Worm (Caenorhabditis elegans) whole organism, L2 larva: Measurements from ENCODE around the gene F32D8.7.

Source experiments
- C34F6.9 ChIP-seq: fragments of 150-350 bp; optimal IDR thresholded peaks from 2 replicates; lab custom pipeline; 2014; ENCODE audit warnings: missing biosample characterization, missing genetic modification characterization
- F13H6.1 ChIP-seq: sonication (generic microtip); optimal IDR thresholded peaks from 2 replicates; lab custom pipeline; 2016; ENCODE audit warnings: missing genetic modification characterization, missing compliant biosample characterization
- R02D3.7 ChIP-seq: fragments of 150-350 bp; optimal IDR thresholded peaks from 2 replicates; lab custom pipeline; 2014; ENCODE audit warnings: missing biosample characterization, missing genetic modification characterization
- Y55F3AM.14 ChIP-seq: fragments of 200-800 bp; sonication (Bioruptor generic); optimal IDR thresholded peaks from 2 replicates; lab custom pipeline; 2018; ENCODE audit warnings: mild to moderate bottlenecking, missing genetic modification characterization, missing compliant biosample characterization
- ZK546.5 ChIP-seq: sonication (generic microtip); optimal IDR thresholded peaks from 2 replicates; lab custom pipeline; 2017; ENCODE audit warnings: missing biosample characterization, missing genetic modification characterization
- alr-1 ChIP-seq: fragments of 150-350 bp; optimal IDR thresholded peaks from 2 replicates; lab custom pipeline; 2014; ENCODE audit warnings: missing biosample characterization, missing genetic modification characterization
- aly-2 ChIP-seq: fragments of 150-350 bp; optimal IDR thresholded peaks from 2 replicates; lab custom pipeline; 2014; ENCODE audit warnings: missing biosample characterization, missing genetic modification characterization
- ama-1 ChIP-seq: fragments of 150-350 bp; optimal IDR thresholded peaks from 2 replicates; lab custom pipeline; 2018; ENCODE audit warnings: inconsistent platforms
- blmp-1 ChIP-seq: sonication (generic microtip); optimal IDR thresholded peaks from 2 replicates; lab custom pipeline; 2017; ENCODE audit warnings: missing genetic modification characterization, mild to moderate bottlenecking, missing compliant biosample characterization, antibody characterized with exemption, moderate library complexity; ENCODE audit not compliant: insufficient read depth
- ceh-16 ChIP-seq: fragments of 150-350 bp; optimal IDR thresholded peaks from 2 replicates; lab custom pipeline; 2014; ENCODE audit warnings: missing biosample characterization, missing genetic modification characterization
- ceh-82 ChIP-seq: fragments of 150-350 bp; optimal IDR thresholded peaks from 2 replicates; lab custom pipeline; 2014; ENCODE audit warnings: missing biosample characterization, missing genetic modification characterization
- crh-2 ChIP-seq: sonication (generic microtip); optimal IDR thresholded peaks from 2 replicates; lab custom pipeline; 2017; ENCODE audit warnings: missing biosample characterization, missing genetic modification characterization
- dmd-4 ChIP-seq: sonication (generic microtip); optimal IDR thresholded peaks from 2 replicates; lab custom pipeline; 2017; ENCODE audit warnings: missing biosample characterization, missing genetic modification characterization
- egl-27 ChIP-seq: sonication (generic microtip); optimal IDR thresholded peaks from 3 replicates; lab custom pipeline; 2017; ENCODE audit warnings: missing biosample characterization, missing genetic modification reagents, missing genetic modification characterization
- elt-1 ChIP-seq: fragments of 150-350 bp; optimal IDR thresholded peaks from 2 replicates; lab custom pipeline; 2014; ENCODE audit warnings: missing biosample characterization, missing genetic modification characterization
- elt-3 ChIP-seq: sonication (generic microtip); optimal IDR thresholded peaks from 2 replicates; lab custom pipeline; 2017; ENCODE audit warnings: missing biosample characterization, missing genetic modification characterization
- fos-1 ChIP-seq: fragments of 150-350 bp; optimal IDR thresholded peaks from 2 replicates; lab custom pipeline; 2014; ENCODE audit warnings: missing biosample characterization, missing genetic modification characterization
- gmeb-1 ChIP-seq: fragments of 150-350 bp; optimal IDR thresholded peaks from 2 replicates; lab custom pipeline; 2014; ENCODE audit warnings: missing biosample characterization, missing genetic modification characterization
- lin-11 ChIP-seq: fragments of 150-350 bp; sonication (generic microtip); optimal IDR thresholded peaks from 2 replicates; lab custom pipeline; 2014; ENCODE audit warnings: missing biosample characterization, missing genetic modification characterization, inconsistent platforms, mixed read lengths
- lin-13 ChIP-seq: fragments of 150-350 bp; optimal IDR thresholded peaks from 2 replicates; lab custom pipeline; 2014; ENCODE audit warnings: missing biosample characterization, missing genetic modification reagents, missing genetic modification characterization
- lsy-2 ChIP-seq, 2 experiments: fragments of 150-350 bp in 1 of 2; sonication (generic microtip) in 1 of 2; optimal IDR thresholded peaks; 2 replicates each; lab custom pipeline; 2014 to 2017; ENCODE audit warnings: missing biosample characterization in 2 of 2, missing genetic modification characterization in 2 of 2
- mab-5 ChIP-seq: fragments of 150-350 bp; optimal IDR thresholded peaks from 2 replicates; lab custom pipeline; 2014; ENCODE audit warnings: missing biosample characterization, missing genetic modification characterization
- mbf-1 ChIP-seq: sonication (generic microtip); optimal IDR thresholded peaks from 2 replicates; lab custom pipeline; 2017; ENCODE audit warnings: missing biosample characterization, missing genetic modification characterization
- mdl-1 ChIP-seq, 2 experiments: fragments of 150-350 bp in 1 of 2; sonication (generic microtip) in 1 of 2; optimal IDR thresholded peaks; 2 replicates each; lab custom pipeline; 2017; ENCODE audit warnings: missing biosample characterization in 2 of 2, missing genetic modification characterization in 2 of 2
- nhr-10 ChIP-seq: sonication (generic microtip); optimal IDR thresholded peaks from 2 replicates; lab custom pipeline; 2017; ENCODE audit warnings: missing biosample characterization, missing genetic modification characterization
- nhr-11 ChIP-seq: fragments of 150-350 bp; optimal IDR thresholded peaks from 2 replicates; lab custom pipeline; 2014; ENCODE audit warnings: missing biosample characterization, missing genetic modification characterization
- nhr-12 ChIP-seq: fragments of 150-350 bp; optimal IDR thresholded peaks from 2 replicates; lab custom pipeline; 2014; ENCODE audit warnings: missing biosample characterization, missing genetic modification characterization
- nhr-129 ChIP-seq: fragments of 150-350 bp; optimal IDR thresholded peaks from 2 replicates; lab custom pipeline; 2014; ENCODE audit warnings: missing biosample characterization, missing genetic modification characterization
- nhr-21 ChIP-seq: fragments of 150-350 bp; optimal IDR thresholded peaks from 2 replicates; lab custom pipeline; 2014; ENCODE audit warnings: missing biosample characterization, missing genetic modification characterization
- nhr-23 ChIP-seq: fragments of 150-350 bp; optimal IDR thresholded peaks from 2 replicates; lab custom pipeline; 2014; ENCODE audit warnings: missing biosample characterization, missing genetic modification reagents, missing genetic modification characterization
- nhr-237 ChIP-seq: fragments of 150-350 bp; optimal IDR thresholded peaks from 2 replicates; lab custom pipeline; 2014; ENCODE audit warnings: missing biosample characterization, missing genetic modification characterization
- nhr-6 ChIP-seq: fragments of 150-350 bp; optimal IDR thresholded peaks from 2 replicates; lab custom pipeline; 2014; ENCODE audit warnings: missing biosample characterization, missing genetic modification characterization
- nhr-77 ChIP-seq: fragments of 150-350 bp; optimal IDR thresholded peaks from 2 replicates; lab custom pipeline; 2014; ENCODE audit warnings: missing biosample characterization, missing genetic modification characterization
- peb-1 ChIP-seq: fragments of 150-350 bp; optimal IDR thresholded peaks from 2 replicates; lab custom pipeline; 2014; ENCODE audit warnings: missing biosample characterization, missing genetic modification characterization
- sem-4 ChIP-seq: fragments of 150-350 bp; optimal IDR thresholded peaks from 2 replicates; lab custom pipeline; 2014; ENCODE audit warnings: missing biosample characterization, missing genetic modification reagents, missing genetic modification characterization
- skn-1 ChIP-seq: sonication (generic microtip); optimal IDR thresholded peaks from 2 replicates; lab custom pipeline; 2017; ENCODE audit warnings: missing biosample characterization, missing genetic modification characterization
- sma-3 ChIP-seq: sonication (generic microtip); optimal IDR thresholded peaks from 2 replicates; lab custom pipeline; 2016; ENCODE audit warnings: missing genetic modification reagents, missing genetic modification characterization, missing compliant biosample characterization
- sma-9 ChIP-seq, 2 experiments: fragments of 150-350 bp in 1 of 2; sonication (generic microtip) in 1 of 2; optimal IDR thresholded peaks; 2 replicates each; lab custom pipeline; 2014 to 2016; ENCODE audit warnings: missing genetic modification characterization in 2 of 2, mild to moderate bottlenecking in 1 of 2, missing biosample characterization in 1 of 2, missing compliant biosample characterization in 1 of 2, missing genetic modification reagents in 1 of 2, moderate library complexity in 1 of 2
- snpc-4 ChIP-seq: fragments of 150-350 bp; optimal IDR thresholded peaks from 2 replicates; lab custom pipeline; 2014; ENCODE audit warnings: missing biosample characterization, missing genetic modification characterization
- unc-39 ChIP-seq: fragments of 150-350 bp; optimal IDR thresholded peaks from 2 replicates; lab custom pipeline; 2014; ENCODE audit warnings: missing biosample characterization, missing genetic modification characterization
- unc-55 ChIP-seq: fragments of 150-350 bp; sonication (generic microtip); optimal IDR thresholded peaks from 3 replicates; lab custom pipeline; 2014; ENCODE audit warnings: missing biosample characterization, missing genetic modification reagents, missing genetic modification characterization
- unc-62 ChIP-seq: fragments of 150-350 bp; optimal IDR thresholded peaks from 2 replicates; lab custom pipeline; 2014; ENCODE audit warnings: missing biosample characterization, missing genetic modification reagents, missing genetic modification characterization
- zag-1 ChIP-seq: fragments of 150-350 bp; optimal IDR thresholded peaks from 2 replicates; lab custom pipeline; 2014; ENCODE audit warnings: missing biosample characterization, missing genetic modification characterization
- ztf-1 ChIP-seq: fragments of 200-800 bp; sonication (Bioruptor generic); conservative IDR thresholded peaks from 2 replicates; pipeline ENCODE4 v1.3.6; 2022; ENCODE audit warnings: missing genetic modification characterization, missing compliant biosample characterization
- ztf-11 ChIP-seq: sonication (generic microtip); optimal IDR thresholded peaks from 2 replicates; lab custom pipeline; 2017; ENCODE audit warnings: missing biosample characterization, missing genetic modification characterization
- ztf-4 ChIP-seq: fragments of 150-350 bp; optimal IDR thresholded peaks from 2 replicates; lab custom pipeline; 2014; ENCODE audit warnings: missing biosample characterization, missing genetic modification characterization

The F32D8.7 gene

DNA sequence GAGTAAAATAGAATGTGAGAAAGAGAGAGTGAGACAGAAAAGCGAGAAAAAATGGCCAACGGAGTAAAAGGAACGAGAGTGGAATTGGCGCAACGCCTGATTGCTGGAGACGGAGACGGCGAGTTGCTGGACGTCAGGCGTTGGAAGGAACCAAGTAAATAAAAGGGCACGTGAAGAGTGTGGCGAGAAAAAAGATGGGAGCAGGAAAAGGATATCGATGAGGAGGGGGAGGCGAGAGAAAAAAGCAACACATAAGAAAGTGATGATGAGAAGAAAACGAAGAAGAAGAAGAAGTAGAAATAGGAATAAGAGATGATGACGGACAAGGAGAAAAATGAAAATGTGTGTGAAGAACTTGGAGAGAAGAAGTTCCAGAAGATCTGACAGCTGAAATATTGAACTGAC lies 26.8 kb upstream of the F32D8.7 start (continued):
- TF ChIP-seq aly-2 (tag; lab: Kevin White, UChicago), result no peak
- peak; percentile 83 for TF ChIP-seq unc-55
- TF ChIP-seq nhr-23 (tag; lab: Kevin White, UChicago), result no peak
- TF ChIP-seq, all 48 proteins: peak for 25

DNA sequence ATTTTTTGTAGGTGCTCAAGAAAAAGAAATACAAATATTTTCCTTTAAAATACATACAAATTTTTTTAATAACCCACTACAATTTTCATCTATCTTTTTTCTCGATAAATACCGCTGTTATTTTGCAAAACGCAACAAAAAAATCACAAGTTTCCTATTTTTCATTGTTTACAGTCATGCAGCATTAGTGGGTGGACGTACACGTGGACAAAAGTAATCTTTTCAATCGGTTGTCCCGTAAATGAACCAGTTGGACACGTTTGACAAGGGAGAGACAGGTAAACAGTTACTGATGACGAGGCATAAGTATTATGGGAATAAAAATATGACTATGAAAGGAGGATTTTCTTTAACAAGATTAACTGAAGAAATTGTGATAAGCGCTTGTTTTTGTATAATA lies 25.0 kb upstream of the F32D8.7 start:
- TF ChIP-seq blmp-1 (tag; lab: Kevin White, UChicago) (no peak), nhr-129 (tag; lab: Kevin White, UChicago) (peak; percentile 20), nhr-6 (no peak), ztf-4 (tag; lab: Kevin White, UChicago) (no peak), unc-39 (no peak), nhr-237 (tag; lab: Kevin White, UChicago) (no peak)

DNA sequence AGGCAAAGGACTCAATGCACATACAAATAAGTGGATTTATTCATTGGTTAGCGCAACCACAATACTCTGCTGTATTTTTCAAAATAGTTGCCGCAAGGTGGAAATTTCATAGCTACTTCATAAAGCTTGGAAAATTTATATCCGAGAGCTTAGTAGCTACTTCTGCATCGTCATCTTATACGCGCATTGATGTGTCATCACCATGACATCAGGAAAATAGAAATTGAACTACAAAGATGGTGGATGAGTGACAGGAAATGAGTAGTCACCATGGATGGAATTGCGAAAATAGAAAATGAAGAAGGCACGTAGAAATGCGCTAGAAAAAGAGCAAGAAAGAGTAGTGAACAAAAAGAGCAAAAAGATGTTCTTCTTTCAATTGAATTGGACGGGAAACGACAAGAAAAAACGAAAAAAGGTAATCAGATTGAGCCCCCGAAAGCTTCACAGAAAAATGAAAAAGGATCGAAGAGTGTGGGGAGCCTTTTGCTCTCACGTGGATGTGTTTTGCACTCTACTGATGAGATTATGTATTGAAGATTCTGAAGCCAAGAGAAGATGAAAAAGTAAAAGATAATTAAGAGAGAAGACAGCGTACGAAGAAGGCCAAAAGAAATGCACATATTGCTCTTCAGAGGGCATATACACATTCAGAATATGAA lies 23.2 kb upstream of the F32D8.7 start:
- TF ChIP-seq F13H6.1 (tag; lab: Kevin White, UChicago) (peak; percentile 15), nhr-237 (tag; lab: Kevin White, UChicago) (no peak), lin-13 (GFP tag; lab: Kevin White, UChicago) (no peak), peb-1 (tag; lab: Kevin White, UChicago) (no peak), sem-4 (tag; lab: Kevin White, UChicago) (peak; percentile 44), skn-1 (no peak), blmp-1 (tag; lab: Kevin White, UChicago) (no peak), zag-1 (peak; percentile 10), unc-62 (no peak), egl-27 (tag; lab: Kevin White, UChicago) (no peak), nhr-6 (no peak), gmeb-1 (tag; lab: Kevin White, UChicago) (no peak), elt-3 (tag; lab: Kevin White, UChicago) (no peak), Y55F3AM.14 (GFP tag; lab: Kevin White, UChicago) (no peak), dmd-4 (no peak), mdl-1 (tag; optimal IDR thresholded peaks at IDR 0.05; lab: Kevin White, UChicago) (peak in 1 of 2 experiments; percentile 51), elt-1 (tag; lab: Kevin White, UChicago) (no peak), unc-55 (no peak), nhr-10 (no peak), ama-1 (no peak), sma-9 (GFP tag; optimal IDR thresholded peaks at IDR 0.05; lab: Kevin White, UChicago) (peak; percentile 52), sma-9 (tag; optimal IDR thresholded peaks at IDR 0.05; lab: Kevin White, UChicago) (no peak), nhr-23 (tag; lab: Kevin White, UChicago) (no peak), ztf-1 (GFP tag; lab: Robert Waterston, UW) (no peak), ztf-4 (tag; lab: Kevin White, UChicago) (no peak), alr-1 (tag; lab: Kevin White, UChicago) (no peak), ceh-16 (tag; lab: Kevin White, UChicago) (no peak), lsy-2 (tag; optimal IDR thresholded peaks at IDR 0.05; lab: Kevin White, UChicago) (peak in 1 of 2 experiments; percentile 7), lin-11 (tag; lab: Kevin White, UChicago) (no peak), crh-2 (tag; lab: Kevin White, UChicago) (no peak), nhr-12 (tag; lab: Kevin White, UChicago) (no peak), nhr-11 (no peak), snpc-4 (tag; lab: Kevin White, UChicago) (no peak), C34F6.9 (tag; lab: Kevin White, UChicago) (no peak), aly-2 (tag; lab: Kevin White, UChicago) (no peak), ztf-11 (no peak), nhr-21 (tag; lab: Kevin White, UChicago) (no peak), mab-5 (tag; lab: Kevin White, UChicago) (no peak), ZK546.5 (tag; lab: Kevin White, UChicago) (no peak), fos-1 (tag; lab: Kevin White, UChicago) (no peak), unc-39 (no peak), ceh-82 (tag; lab: Kevin White, UChicago) (no peak), sma-3 (GFP tag; lab: Kevin White, UChicago) (no peak), nhr-77 (tag; lab: Kevin White, UChicago) (no peak), R02D3.7 (tag; lab: Kevin White, UChicago) (no peak), mbf-1 (tag; lab: Kevin White, UChicago) (no peak)
